Fruit fly (Drosophila melanogaster) whole organism, embryonic: ENCODE measurements around the gene Rnb.

ENCODE experiments used
- Bdp1 ChIP-seq: fragments of 200-800 bp; sonication (Bioruptor generic); optimal IDR thresholded peaks from 3 replicates; lab custom pipeline; 2016; ENCODE audit warnings: missing biosample characterization, missing genetic modification characterization
- CG11398 ChIP-seq: fragments of 200-800 bp; sonication (Bioruptor generic); optimal IDR thresholded peaks from 2 replicates; lab custom pipeline; 2016; ENCODE audit warnings: missing biosample characterization, missing genetic modification characterization
- CG9797 ChIP-seq: fragments of 200-800 bp; sonication (Bioruptor generic); optimal IDR thresholded peaks from 3 replicates; lab custom pipeline; 2018; ENCODE audit warnings: missing biosample characterization, mild to moderate bottlenecking, missing genetic modification characterization
- Doc2 ChIP-seq: fragments of 200-800 bp; sonication (Bioruptor generic); IDR thresholded peaks from 2 replicates; pipeline ENCODE4 v1.3.6; 2022; ENCODE audit warnings: missing biosample characterization, missing genetic modification characterization
- MBD-R2 ChIP-seq: fragments of 200-800 bp; sonication (Bioruptor generic); IDR thresholded peaks from 2 replicates; pipeline ENCODE4 v1.3.6; 2022; ENCODE audit warnings: missing biosample characterization, missing genetic modification characterization
- fru ChIP-seq: fragments of >200 bp; optimal IDR thresholded peaks from 2 replicates; lab custom pipeline; 2017
- pum ChIP-seq: fragments of 200-800 bp; sonication (Bioruptor generic); optimal IDR thresholded peaks from 2 replicates; lab custom pipeline; 2016; ENCODE audit warnings: missing biosample characterization, missing genetic modification characterization

DNA sequence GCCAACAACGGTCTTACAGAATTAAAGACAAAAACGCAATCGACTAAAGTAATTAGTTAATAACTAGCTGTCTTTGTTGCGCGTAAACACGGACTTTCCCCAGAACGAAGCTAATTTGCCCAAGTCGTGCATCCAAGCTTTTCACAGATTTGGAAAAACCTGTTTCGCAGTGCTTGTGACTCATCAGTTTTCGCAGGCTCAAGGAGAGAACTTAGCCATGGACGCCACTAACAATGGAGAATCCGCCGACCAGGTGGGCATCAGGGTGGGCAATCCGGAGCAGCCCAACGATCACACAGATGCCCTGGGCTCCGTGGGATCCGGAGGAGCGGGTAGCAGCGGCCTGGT is 501 bp upstream of the Rnb start:
- no peak for TF ChIP-seq MBD-R2 (GFP tag; lab: Robert Waterston, UW)
- no peak for TF ChIP-seq Bdp1 (GFP tag; lab: Kevin White, UChicago)
- no peak for TF ChIP-seq Doc2 (GFP tag; lab: Robert Waterston, UW)
- TF ChIP-seq CG11398 = no peak
- TF ChIP-seq pum = no peak
- TF ChIP-seq fru (lab: Kevin White, UChicago) = no peak
- TF ChIP-seq CG9797 (GFP tag; lab: Kevin White, UChicago) = no peak
